Fruit fly (Drosophila melanogaster) whole organism, embryonic: ENCODE results near the gene Ccz1.

Experiments used
- Abd-B ChIP-seq: fragments of 200-800 bp; sonication (Bioruptor generic); optimal IDR thresholded peaks from 2 replicates; lab custom pipeline; 2018; ENCODE audit warnings: missing biosample characterization, mild to moderate bottlenecking, missing genetic modification characterization, moderate library complexity
- Aef1 ChIP-seq: fragments of 200-800 bp; sonication (Bioruptor generic); IDR thresholded peaks from 3 replicates; pipeline ENCODE4 v1.3.6; 2022; ENCODE audit warnings: missing biosample characterization, missing genetic modification characterization
- B-H2 ChIP-seq: fragments of 200-800 bp; sonication (Bioruptor generic); optimal IDR thresholded peaks from 2 replicates; lab custom pipeline; 2018; ENCODE audit warnings: missing biosample characterization, mild to moderate bottlenecking, missing genetic modification characterization
- Blimp-1 ChIP-seq: fragments of 200-800 bp; sonication (Bioruptor generic); optimal IDR thresholded peaks from 3 replicates; lab custom pipeline; 2018; ENCODE audit warnings: missing biosample characterization, missing genetic modification characterization, mild to moderate bottlenecking, moderate library complexity, missing genetic modification reagents
- Bteb2 ChIP-seq: fragments of 200-800 bp; sonication (Bioruptor generic); optimal IDR thresholded peaks from 2 replicates; lab custom pipeline; 2016; ENCODE audit warnings: missing biosample characterization, missing genetic modification characterization
- CG10267 ChIP-seq: fragments of 200-800 bp; sonication (Bioruptor generic); optimal IDR thresholded peaks from 2 replicates; lab custom pipeline; 2018; ENCODE audit warnings: missing biosample characterization, mild to moderate bottlenecking, missing genetic modification characterization, moderate library complexity
- CG12769 ChIP-seq: fragments of 200-800 bp; sonication (Bioruptor generic); optimal IDR thresholded peaks from 2 replicates; lab custom pipeline; 2019; ENCODE audit warnings: missing biosample characterization, mild to moderate bottlenecking, missing genetic modification characterization, moderate library complexity
- CG13894 ChIP-seq: fragments of 200-800 bp; sonication (Bioruptor generic); optimal IDR thresholded peaks from 3 replicates; lab custom pipeline; 2018; ENCODE audit warnings: missing biosample characterization, mild to moderate bottlenecking, missing genetic modification characterization, moderate library complexity
- CG17568 ChIP-seq: fragments of 200-800 bp; sonication (Bioruptor generic); optimal IDR thresholded peaks from 2 replicates; lab custom pipeline; 2018; ENCODE audit warnings: missing biosample characterization, mild to moderate bottlenecking, missing genetic modification characterization, moderate library complexity
- CG30431 ChIP-seq: fragments of 200-800 bp; sonication (Bioruptor generic); optimal IDR thresholded peaks from 2 replicates; lab custom pipeline; 2017; ENCODE audit warnings: missing biosample characterization, missing genetic modification characterization
- CG31365 ChIP-seq: fragments of 200-800 bp; sonication (Bioruptor generic); optimal IDR thresholded peaks from 2 replicates; lab custom pipeline; 2018; ENCODE audit warnings: missing biosample characterization, mild to moderate bottlenecking, missing genetic modification characterization
- CG34376 ChIP-seq: fragments of 200-800 bp; sonication (Bioruptor generic); optimal IDR thresholded peaks from 2 replicates; lab custom pipeline; 2018; ENCODE audit warnings: missing biosample characterization, mild to moderate bottlenecking, missing genetic modification characterization
- CG4360 ChIP-seq: fragments of 200-800 bp; sonication (Bioruptor generic); IDR thresholded peaks from 2 replicates; pipeline ENCODE4 v1.3.6; 2022; ENCODE audit warnings: missing biosample characterization, missing genetic modification characterization
- CG6791 ChIP-seq: fragments of 200-800 bp; sonication (Bioruptor generic); IDR thresholded peaks from 3 replicates; pipeline ENCODE4 v1.3.6; 2022; ENCODE audit warnings: missing biosample characterization, missing genetic modification characterization; ENCODE audit not compliant: partially characterized antibody
- CG8290 ChIP-seq, 3 experiments: fragments of 200-800 bp; sonication (Bioruptor generic); optimal IDR thresholded peaks; 2 replicates each; lab custom pipeline; 2016 to 2019; ENCODE audit warnings: missing biosample characterization in 3 of 3, missing genetic modification characterization in 3 of 3, mild to moderate bottlenecking in 2 of 3, moderate library complexity in 1 of 3
- CG9932 ChIP-seq: fragments of 200-800 bp; sonication (Bioruptor generic); IDR thresholded peaks from 2 replicates; pipeline ENCODE4 v1.3.6; 2022; ENCODE audit warnings: missing biosample characterization, missing genetic modification characterization
- D19B ChIP-seq: fragments of 200-800 bp; sonication (Bioruptor generic); optimal IDR thresholded peaks from 2 replicates; lab custom pipeline; 2017; ENCODE audit warnings: missing biosample characterization, mild to moderate bottlenecking, missing genetic modification characterization
- Dek ChIP-seq: fragments of 200-800 bp; sonication (Bioruptor generic); optimal IDR thresholded peaks from 3 replicates; lab custom pipeline; 2019; ENCODE audit warnings: missing biosample characterization, mild to moderate bottlenecking, missing genetic modification characterization, moderate library complexity
- Doc2 ChIP-seq: fragments of 200-800 bp; sonication (Bioruptor generic); IDR thresholded peaks from 2 replicates; pipeline ENCODE4 v1.3.6; 2022; ENCODE audit warnings: missing biosample characterization, missing genetic modification characterization
- HLH54F ChIP-seq: fragments of 200-800 bp; sonication (Bioruptor generic); optimal IDR thresholded peaks from 3 replicates; lab custom pipeline; 2016; ENCODE audit warnings: missing biosample characterization, missing genetic modification characterization
- Hmr ChIP-seq: fragments of 200-800 bp; sonication (Bioruptor generic); optimal IDR thresholded peaks from 3 replicates; lab custom pipeline; 2017; ENCODE audit warnings: mild to moderate bottlenecking, missing biosample characterization, missing genetic modification reagents, missing genetic modification characterization
- Hr39 ChIP-seq: fragments of >200 bp; optimal IDR thresholded peaks from 2 replicates; lab custom pipeline; 2017
- Mad ChIP-seq: fragments of 200-800 bp; sonication (Bioruptor generic); optimal IDR thresholded peaks from 2 replicates; lab custom pipeline; 2016; ENCODE audit warnings: missing biosample characterization, missing genetic modification characterization
- Med ChIP-seq: fragments of 200-800 bp; sonication (Bioruptor generic); peaks from one replicate; lab custom pipeline; 2016; ENCODE audit warnings: missing biosample characterization, missing genetic modification characterization, mild to moderate bottlenecking, inconsistent platforms, moderate library complexity
- Pdp1 ChIP-seq, 2 experiments: fragments of 200-800 bp; sonication (Bioruptor generic); optimal IDR thresholded peaks; 3 replicates each; lab custom pipeline; 2016; ENCODE audit warnings: missing biosample characterization in 2 of 2, missing genetic modification characterization in 2 of 2, mild to moderate bottlenecking in 1 of 2, moderate library complexity in 1 of 2
- Rx ChIP-seq: fragments of 200-800 bp; sonication (Bioruptor generic); IDR thresholded peaks from 2 replicates; pipeline ENCODE4 v1.3.6; 2022; ENCODE audit warnings: missing biosample characterization, missing genetic modification characterization
- Six4 ChIP-seq: fragments of 200-800 bp; sonication (Bioruptor generic); optimal IDR thresholded peaks from 2 replicates; lab custom pipeline; 2016; ENCODE audit warnings: missing biosample characterization, missing genetic modification characterization
- Trl ChIP-seq, 3 experiments: fragments of >200 bp in 2 of 3; fragments of 200-800 bp in 1 of 3; sonication (Bioruptor generic) in 1 of 3; optimal IDR thresholded peaks; 2 replicates in 1 of 3; 3 replicates in 2 of 3; lab custom pipeline; 2016 to 2017; ENCODE audit warnings: missing biosample characterization in 1 of 3, missing genetic modification characterization in 1 of 3
- Xbp1 ChIP-seq: fragments of 200-800 bp; sonication (Bioruptor generic); optimal IDR thresholded peaks from 3 replicates; lab custom pipeline; 2016; ENCODE audit warnings: missing biosample characterization, mild to moderate bottlenecking, missing genetic modification characterization
- ara ChIP-seq: fragments of 200-800 bp; sonication (Bioruptor generic); IDR thresholded peaks from 2 replicates; pipeline ENCODE4 v1.3.6; 2022; ENCODE audit warnings: missing biosample characterization, missing genetic modification characterization
- cg ChIP-seq: fragments of 200-800 bp; sonication (Bioruptor generic); optimal IDR thresholded peaks from 3 replicates; lab custom pipeline; 2019; ENCODE audit warnings: missing biosample characterization, mild to moderate bottlenecking, missing genetic modification characterization, moderate library complexity
- crc ChIP-seq: fragments of 200-800 bp; sonication (Bioruptor generic); optimal IDR thresholded peaks from 2 replicates; lab custom pipeline; 2016; ENCODE audit warnings: missing biosample characterization, missing genetic modification characterization
- crol ChIP-seq: fragments of 200-800 bp; sonication (Bioruptor generic); IDR thresholded peaks from 2 replicates; pipeline ENCODE4 v1.3.6; 2022; ENCODE audit warnings: missing biosample characterization, missing genetic modification characterization
- gem ChIP-seq: fragments of 200-800 bp; sonication (Bioruptor generic); optimal IDR thresholded peaks from 2 replicates; lab custom pipeline; 2019; ENCODE audit warnings: missing biosample characterization, mild to moderate bottlenecking, missing genetic modification characterization, moderate library complexity
- grn ChIP-seq: fragments of 200-800 bp; sonication (Bioruptor generic); optimal IDR thresholded peaks from 3 replicates; lab custom pipeline; 2017; ENCODE audit warnings: missing biosample characterization, missing genetic modification characterization
- ham ChIP-seq: fragments of 200-800 bp; sonication (Bioruptor generic); IDR thresholded peaks from 2 replicates; pipeline ENCODE4 v1.3.6; 2022; ENCODE audit warnings: missing biosample characterization, missing genetic modification characterization
- kay ChIP-seq: fragments of 200-800 bp; sonication (Bioruptor generic); optimal IDR thresholded peaks from 2 replicates; lab custom pipeline; 2016; ENCODE audit warnings: missing biosample characterization, missing genetic modification characterization
- nom ChIP-seq: fragments of 200-800 bp; sonication (Bioruptor generic); optimal IDR thresholded peaks from 2 replicates; lab custom pipeline; 2017; ENCODE audit warnings: missing biosample characterization, missing genetic modification characterization, mild to moderate bottlenecking, moderate library complexity, missing genetic modification reagents
- pho ChIP-seq: fragments of 200-800 bp; sonication (Bioruptor generic); optimal IDR thresholded peaks from 2 replicates; lab custom pipeline; 2016; ENCODE audit warnings: missing biosample characterization, missing genetic modification characterization
- repo ChIP-seq: fragments of 200-800 bp; sonication (Bioruptor generic); optimal IDR thresholded peaks from 2 replicates; lab custom pipeline; 2016; ENCODE audit warnings: missing biosample characterization, missing genetic modification characterization
- ro ChIP-seq: fragments of 200-800 bp; sonication (Bioruptor generic); IDR thresholded peaks from 2 replicates; pipeline ENCODE4 v1.3.6; 2022; ENCODE audit warnings: missing biosample characterization, missing genetic modification characterization
- sug ChIP-seq: fragments of 200-800 bp; optimal IDR thresholded peaks from 2 replicates; lab custom pipeline; 2019; ENCODE audit warnings: missing biosample characterization, mild to moderate bottlenecking, missing genetic modification characterization, moderate library complexity
- tgo ChIP-seq: fragments of 200-800 bp; sonication (Bioruptor generic); IDR thresholded peaks from 3 replicates; pipeline ENCODE4 v1.3.6; 2022; ENCODE audit warnings: missing biosample characterization, missing genetic modification characterization
- trh ChIP-seq: fragments of 200-800 bp; sonication (Bioruptor generic); optimal IDR thresholded peaks from 2 replicates; lab custom pipeline; 2016; ENCODE audit warnings: missing biosample characterization, missing genetic modification characterization
- zf30C ChIP-seq: fragments of 200-800 bp; sonication (Bioruptor generic); optimal IDR thresholded peaks from 3 replicates; lab custom pipeline; 2018; ENCODE audit warnings: missing biosample characterization, mild to moderate bottlenecking, missing genetic modification characterization

The Ccz1 gene

dm6 chr3L:3928943-3929785 lies 30.2 kb upstream of the Ccz1 start (continued):
- TF ChIP-seq Dek (tag; lab: Kevin White, UChicago) (no peak), CG34376 (GFP tag; lab: Kevin White, UChicago) (peak; percentile 74), CG12769 (tag; lab: Kevin White, UChicago) (peak; percentile 37), CG30431 (GFP tag; lab: Kevin White, UChicago) (no peak), crol (GFP tag; lab: Robert Waterston, UW) (peak; percentile 79), ham (GFP tag; lab: Robert Waterston, UW) (0 out of 2 replicates have a peak, but pooled peaks have one; percentile 48), Pdp1 (GFP tag; optimal IDR thresholded peaks at IDR 0.05; lab: Kevin White, UChicago) (peak in 1 of 2 experiments; percentile 75), B-H2 (GFP tag; lab: Kevin White, UChicago) (peak; percentile 9), Hmr (GFP tag; lab: Kevin White, UChicago) (peak; percentile 9), CG13894 (tag; lab: Kevin White, UChicago) (peak; percentile 25), sug (tag; lab: Kevin White, UChicago) (peak; percentile 74), Med (GFP tag; lab: Kevin White, UChicago) (peak; percentile 21), crc (GFP tag; lab: Kevin White, UChicago) (no peak), CG8290 (GFP tag; optimal IDR thresholded peaks at IDR 0.05; lab: Kevin White, UChicago) (no peak), CG8290 (tag; optimal IDR thresholded peaks at IDR 0.05; lab: Kevin White, UChicago) (peak in 1 of 2 experiments; percentile 43)

DNA sequence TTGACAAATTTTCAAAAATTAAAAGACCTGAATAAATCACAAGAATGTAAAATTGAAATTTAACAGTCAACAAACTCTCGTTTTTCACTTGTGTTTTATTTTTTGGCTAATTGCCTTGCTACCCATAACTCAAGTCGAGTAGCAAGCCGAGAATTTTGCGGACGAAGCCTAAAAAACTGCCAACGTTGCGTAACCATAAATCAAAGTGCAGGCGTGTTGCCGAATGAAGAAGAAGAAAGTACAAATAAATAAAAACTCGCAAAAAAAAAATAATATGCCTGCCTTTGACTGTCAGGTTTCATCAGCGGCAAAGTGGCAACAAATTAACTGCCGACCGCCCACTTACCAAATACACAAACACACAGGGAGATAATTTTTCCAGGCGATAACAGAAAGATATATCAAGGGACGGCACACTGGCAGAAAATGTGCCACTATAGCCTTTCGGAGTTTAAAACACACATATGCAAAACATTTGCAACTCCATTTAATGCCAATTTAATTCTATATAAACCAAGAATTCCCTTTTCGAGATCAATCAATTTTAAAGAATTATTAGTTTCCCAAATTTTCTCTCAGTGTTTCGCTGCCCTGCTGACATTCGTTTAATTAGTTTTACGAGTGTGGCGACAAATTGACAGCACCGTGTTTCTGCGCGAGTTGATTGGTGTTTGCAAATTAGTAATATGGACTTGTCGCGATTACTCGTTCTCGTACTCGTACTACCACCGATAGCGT lies 29.4 kb upstream of the Ccz1 start:
- TF ChIP-seq CG31365 (tag; lab: Kevin White, UChicago) (peak; percentile 51), tgo (GFP tag; lab: Robert Waterston, UW) (peak; percentile 87), pho (GFP tag; lab: Kevin White, UChicago) (peak; percentile 94), Trl (optimal IDR thresholded peaks at IDR 0.05; lab: Kevin White, UChicago) (no peak), Trl (GFP tag; optimal IDR thresholded peaks at IDR 0.05; lab: Kevin White, UChicago) (peak; percentile 81), ara (GFP tag; lab: Robert Waterston, UW) (peak; percentile 62; the same call in 1 of the 2 replicates), nom (GFP tag; lab: Kevin White, UChicago) (no peak), Six4 (peak; percentile 55), cg (GFP tag; lab: Kevin White, UChicago) (no peak), CG17568 (peak; percentile 72), Doc2 (peak; percentile 50; the same call in 1 of the 2 replicates), D19B (GFP tag; lab: Kevin White, UChicago) (peak; percentile 75), Abd-B (peak; percentile 68), Hr39 (lab: Kevin White, UChicago) (no peak), Blimp-1 (GFP tag; lab: Kevin White, UChicago) (no peak), Aef1 (GFP tag; lab: Robert Waterston, UW) (peak; percentile 87), CG9932 (GFP tag; lab: Robert Waterston, UW) (peak; percentile 90), gem (tag; lab: Kevin White, UChicago) (peak; percentile 87), Xbp1 (GFP tag; lab: Kevin White, UChicago) (peak; percentile 86), Med (GFP tag; lab: Kevin White, UChicago) (peak; percentile 99), sug (tag; lab: Kevin White, UChicago) (peak; percentile 86), Bteb2 (GFP tag; lab: Kevin White, UChicago) (peak; percentile 84), repo (GFP tag; lab: Kevin White, UChicago) (peak; percentile 65), trh (GFP tag; lab: Kevin White, UChicago) (peak; percentile 45), CG4360 (GFP tag; lab: Robert Waterston, UW) (no peak), ro (GFP tag; lab: Robert Waterston, UW) (peak; percentile 40), kay (GFP tag; lab: Kevin White, UChicago) (peak; percentile 36), grn (GFP tag; lab: Kevin White, UChicago) (peak; percentile 3), CG6791 (no peak), CG10267 (peak; percentile 43), zf30C (GFP tag; lab: Kevin White, UChicago) (peak; percentile 80), HLH54F (GFP tag; lab: Kevin White, UChicago) (peak; percentile 93), Rx (peak; percentile 66), Mad (GFP tag; lab: Kevin White, UChicago) (peak; percentile 53)
